Worm (Caenorhabditis elegans) whole organism, late embryonic: ENCODE results near the gene C02E7.10.

Source experiments
- K02D7.2 ChIP-seq: sonication (generic microtip); optimal IDR thresholded peaks from 2 replicates; lab custom pipeline; 2017; ENCODE audit warnings: mild to moderate bottlenecking, missing genetic modification characterization, missing compliant biosample characterization
- K09A11.1 ChIP-seq: sonication (generic microtip); optimal IDR thresholded peaks from 2 replicates; lab custom pipeline; 2017; ENCODE audit warnings: antibody characterized with exemption, mild to moderate bottlenecking, missing genetic modification characterization, missing compliant biosample characterization; ENCODE audit not compliant: insufficient read depth
- ceh-19 ChIP-seq: fragments of 200-800 bp; sonication (Bioruptor generic); optimal IDR thresholded peaks from 2 replicates; lab custom pipeline; 2018; ENCODE audit warnings: mild to moderate bottlenecking, missing genetic modification characterization, missing compliant biosample characterization
- ceh-2 ChIP-seq: sonication (generic microtip); optimal IDR thresholded peaks from 2 replicates; lab custom pipeline; 2016; ENCODE audit warnings: missing genotype, missing genetic modification characterization, missing compliant biosample characterization
- ceh-24 ChIP-seq: sonication (generic microtip); optimal IDR thresholded peaks from 2 replicates; lab custom pipeline; 2016; ENCODE audit warnings: mild to moderate bottlenecking, missing genetic modification characterization, missing compliant biosample characterization
- ceh-30 ChIP-seq: fragments of 150-350 bp; optimal IDR thresholded peaks from 2 replicates; lab custom pipeline; 2014; ENCODE audit warnings: missing biosample characterization, missing genetic modification characterization
- ceh-34 ChIP-seq: sonication (generic microtip); optimal IDR thresholded peaks from 2 replicates; lab custom pipeline; 2016; ENCODE audit warnings: mild to moderate bottlenecking, missing genetic modification characterization, missing compliant biosample characterization
- ceh-45 ChIP-seq: fragments of 200-800 bp; sonication (Bioruptor generic); IDR thresholded peaks from 2 replicates; pipeline ENCODE4 v1.3.6; 2022; ENCODE audit warnings: missing genetic modification reagents, missing genetic modification characterization, missing compliant biosample characterization
- ceh-48 ChIP-seq: sonication (generic microtip); optimal IDR thresholded peaks from 2 replicates; lab custom pipeline; 2016; ENCODE audit warnings: missing genetic modification characterization, inconsistent platforms, missing compliant biosample characterization
- che-1 ChIP-seq: sonication (generic microtip); optimal IDR thresholded peaks from 2 replicates; lab custom pipeline; 2016; ENCODE audit warnings: mild to moderate bottlenecking, missing genetic modification characterization, missing compliant biosample characterization
- elt-2 ChIP-seq: sonication (generic microtip); optimal IDR thresholded peaks from 2 replicates; lab custom pipeline; 2016; ENCODE audit warnings: missing genetic modification reagents, missing genetic modification characterization, missing compliant biosample characterization
- elt-4 ChIP-seq: sonication (generic microtip); optimal IDR thresholded peaks from 2 replicates; lab custom pipeline; 2016; ENCODE audit warnings: missing genetic modification characterization, missing compliant biosample characterization
- fax-1 ChIP-seq: sonication (generic microtip); optimal IDR thresholded peaks from 2 replicates; lab custom pipeline; 2016; ENCODE audit warnings: missing genotype, missing genetic modification characterization, missing compliant biosample characterization
- fkh-10 ChIP-seq: fragments of 150-350 bp; optimal IDR thresholded peaks from 2 replicates; lab custom pipeline; 2014; ENCODE audit warnings: missing biosample characterization, missing genetic modification reagents, missing genetic modification characterization
- hlh-30 ChIP-seq: sonication (generic microtip); optimal IDR thresholded peaks from 2 replicates; lab custom pipeline; 2017; ENCODE audit warnings: antibody characterized with exemption, missing genetic modification characterization, missing compliant biosample characterization; ENCODE audit not compliant: insufficient read depth
- hlh-6 ChIP-seq: sonication (generic microtip); optimal IDR thresholded peaks from 2 replicates; lab custom pipeline; 2016; ENCODE audit warnings: missing genotype, missing genetic modification characterization, missing compliant biosample characterization
- hlh-8 ChIP-seq: sonication (generic microtip); optimal IDR thresholded peaks from 2 replicates; lab custom pipeline; 2016; ENCODE audit warnings: missing genotype, missing genetic modification characterization, missing compliant biosample characterization
- lim-6 ChIP-seq: sonication (generic microtip); optimal IDR thresholded peaks from 2 replicates; lab custom pipeline; 2016; ENCODE audit warnings: missing genetic modification characterization, missing compliant biosample characterization
- lin-11 ChIP-seq: fragments of 200-800 bp; sonication (Bioruptor generic); optimal IDR thresholded peaks from 2 replicates; lab custom pipeline; 2018; ENCODE audit warnings: mild to moderate bottlenecking, missing genetic modification characterization, missing compliant biosample characterization
- mec-3 ChIP-seq: sonication (generic microtip); optimal IDR thresholded peaks from 2 replicates; lab custom pipeline; 2016; ENCODE audit warnings: borderline replicate concordance, missing genetic modification characterization, missing compliant biosample characterization
- nfya-1 ChIP-seq: sonication (generic microtip); optimal IDR thresholded peaks from 2 replicates; lab custom pipeline; 2017; ENCODE audit warnings: missing genetic modification characterization, mild to moderate bottlenecking, missing compliant biosample characterization, antibody characterized with exemption, moderate library complexity
- nhr-11 ChIP-seq: fragments of 150-350 bp; optimal IDR thresholded peaks from 2 replicates; lab custom pipeline; 2014; ENCODE audit warnings: missing biosample characterization, missing genetic modification characterization
- odd-2 ChIP-seq: sonication (generic microtip); optimal IDR thresholded peaks from 2 replicates; lab custom pipeline; 2017; ENCODE audit warnings: antibody characterized with exemption, mild to moderate bottlenecking, missing genetic modification characterization, missing compliant biosample characterization
- pag-3 ChIP-seq: sonication (generic microtip); optimal IDR thresholded peaks from 2 replicates; lab custom pipeline; 2016; ENCODE audit warnings: missing compliant biosample characterization, missing genetic modification characterization, borderline replicate concordance
- pax-1 ChIP-seq: fragments of 150-350 bp; optimal IDR thresholded peaks from 2 replicates; lab custom pipeline; 2014; ENCODE audit warnings: missing biosample characterization, missing genetic modification characterization
- pros-1 ChIP-seq: fragments of 150-350 bp; optimal IDR thresholded peaks from 2 replicates; lab custom pipeline; 2014; ENCODE audit warnings: missing biosample characterization, missing genetic modification reagents, missing genetic modification characterization
- ref-2 ChIP-seq: sonication (generic microtip); optimal IDR thresholded peaks from 2 replicates; lab custom pipeline; 2016; ENCODE audit warnings: missing genetic modification characterization, missing compliant biosample characterization
- sdc-2 ChIP-seq: sonication (generic microtip); optimal IDR thresholded peaks from 2 replicates; lab custom pipeline; 2016; ENCODE audit warnings: missing genotype, missing genetic modification characterization, missing compliant biosample characterization
- sox-2 ChIP-seq: fragments of 200-800 bp; sonication (Bioruptor generic); IDR thresholded peaks from 2 replicates; pipeline ENCODE4 v1.3.6; 2022; ENCODE audit warnings: missing genetic modification reagents, missing genetic modification characterization, missing compliant biosample characterization
- ttx-3 ChIP-seq: sonication (generic microtip); optimal IDR thresholded peaks from 2 replicates; lab custom pipeline; 2016; ENCODE audit warnings: missing genetic modification reagents, missing genetic modification characterization, missing compliant biosample characterization
- unc-3 ChIP-seq, 2 experiments: fragments of 200-800 bp in 1 of 2; sonication (Bioruptor generic) in 1 of 2; sonication (generic microtip) in 1 of 2; conservative IDR thresholded peaks in 1 of 2; optimal IDR thresholded peaks in 1 of 2; 2 replicates each; pipeline versions ENCODE4 v1.3.6 to Lab custom; 2016 to 2022; ENCODE audit warnings: missing compliant biosample characterization in 2 of 2, missing genetic modification characterization in 2 of 2, missing genetic modification reagents in 1 of 2
- zip-5 ChIP-seq: sonication (generic microtip); optimal IDR thresholded peaks from 2 replicates; lab custom pipeline; 2016; ENCODE audit warnings: missing genetic modification characterization, missing compliant biosample characterization
- ztf-16 ChIP-seq: sonication (generic microtip); optimal IDR thresholded peaks from 2 replicates; lab custom pipeline; 2017; ENCODE audit warnings: missing genetic modification characterization, missing compliant biosample characterization

Gene C02E7.10

ce11 chrV:4932814-4933213 lies at the start of gene C02E7.10:
Gene C02E7.10 (minus strand): TSS chrV:4933045.
- TF ChIP-seq odd-2, result no peak
- no peak for TF ChIP-seq elt-4 (tag; lab: Kevin White, UChicago)
- no peak for TF ChIP-seq mec-3 (tag; lab: Kevin White, UChicago)
- no peak for TF ChIP-seq ref-2 (tag; lab: Kevin White, UChicago)
- TF ChIP-seq K02D7.2 (tag; lab: Kevin White, UChicago), result no peak

ce11 chrV:4980873-4981272 lies 48.0 kb upstream of the C02E7.10 start, which contains the start of gene srsx-12:
Gene srsx-12 (minus strand): TSS chrV:4980973.
- TF ChIP-seq ceh-34, result no peak
- no peak for TF ChIP-seq lin-11 (tag; lab: Kevin White, UChicago)

- TF ChIP-seq ceh-24 (no peak), ceh-2 (tag; lab: Kevin White, UChicago) (no peak), unc-3 (GFP tag; conservative IDR thresholded peaks at IDR 0.05; lab: Robert Waterston, UW) (no peak), unc-3 (tag; optimal IDR thresholded peaks at IDR 0.05; lab: Kevin White, UChicago) (no peak), hlh-8 (tag; lab: Kevin White, UChicago) (no peak), elt-4 (tag; lab: Kevin White, UChicago) (no peak), ceh-19 (no peak), ceh-30 (tag; lab: Kevin White, UChicago) (no peak), pax-1 (tag; lab: Kevin White, UChicago) (no peak), che-1 (tag; lab: Kevin White, UChicago) (no peak)
These were observed 47.2 kb upstream of the C02E7.10 start for ce11 chrV:4980094-4980493.

DNA sequence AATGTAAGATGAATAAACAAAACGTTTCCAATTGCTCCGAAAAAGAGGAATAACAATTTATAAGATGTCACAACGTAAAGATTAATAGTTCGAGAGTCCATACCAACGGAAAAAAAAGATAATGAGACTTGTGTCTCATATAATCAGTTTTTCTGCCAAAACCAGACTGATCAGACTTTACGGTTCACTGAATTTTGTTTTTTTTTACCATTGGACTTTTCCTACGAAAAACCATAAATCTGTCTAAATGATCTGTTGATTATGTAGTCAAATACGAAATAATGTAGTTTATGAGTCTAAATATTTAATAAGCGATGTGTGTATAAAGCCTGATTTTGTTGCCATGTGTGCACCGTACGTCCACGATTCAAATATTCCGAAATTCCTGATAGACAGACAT lies 46.2 kb upstream of the C02E7.10 start, which contains the start of gene srsx-11:
Gene srsx-11, minus strand, starts transcription at position 101 of the 400 bp plus-strand sequence.
- TF ChIP-seq nhr-11 (tag; lab: Kevin White, UChicago) (no peak), unc-3 (GFP tag; conservative IDR thresholded peaks at IDR 0.05; lab: Robert Waterston, UW) (no peak), unc-3 (tag; optimal IDR thresholded peaks at IDR 0.05; lab: Kevin White, UChicago) (no peak), elt-2 (tag; lab: Kevin White, UChicago) (no peak), K09A11.1 (no peak), zip-5 (tag; lab: Kevin White, UChicago) (no peak), ceh-48 (tag; lab: Kevin White, UChicago) (no peak)

DNA sequence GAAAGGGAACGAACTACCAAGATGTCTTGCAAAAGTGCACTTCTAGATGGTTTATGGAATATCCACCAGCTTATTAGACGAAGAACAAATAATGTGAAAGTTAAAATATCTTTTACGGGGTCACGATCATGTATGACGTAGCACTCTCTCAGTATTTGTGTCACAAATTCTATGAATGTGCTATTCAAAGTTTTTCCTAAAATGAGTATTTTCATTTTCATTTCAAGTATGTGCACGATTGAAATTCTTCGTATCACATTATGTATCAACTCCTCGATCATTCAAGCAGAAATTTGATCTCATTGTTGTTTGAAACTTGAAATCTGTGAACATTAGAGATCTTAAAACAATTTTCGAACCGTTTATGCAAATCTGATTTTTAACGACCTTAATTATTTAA lies 44.7 kb upstream of the C02E7.10 start:
- TF ChIP-seq ztf-16 (tag; lab: Kevin White, UChicago) (no peak), hlh-8 (tag; lab: Kevin White, UChicago) (no peak), ceh-48 (tag; lab: Kevin White, UChicago) (no peak), fkh-10 (GFP tag; lab: Kevin White, UChicago) (no peak), sox-2 (GFP tag; lab: Robert Waterston, UW) (no peak), ttx-3 (no peak), ceh-30 (tag; lab: Kevin White, UChicago) (no peak), odd-2 (no peak), hlh-6 (tag; lab: Kevin White, UChicago) (no peak), ceh-2 (tag; lab: Kevin White, UChicago) (no peak), ceh-45 (no peak), lim-6 (tag; lab: Kevin White, UChicago) (no peak), elt-4 (tag; lab: Kevin White, UChicago) (no peak), pros-1 (no peak), nfya-1 (tag; lab: Kevin White, UChicago) (no peak), sdc-2 (tag; lab: Kevin White, UChicago) (no peak), mec-3 (tag; lab: Kevin White, UChicago) (no peak)

DNA sequence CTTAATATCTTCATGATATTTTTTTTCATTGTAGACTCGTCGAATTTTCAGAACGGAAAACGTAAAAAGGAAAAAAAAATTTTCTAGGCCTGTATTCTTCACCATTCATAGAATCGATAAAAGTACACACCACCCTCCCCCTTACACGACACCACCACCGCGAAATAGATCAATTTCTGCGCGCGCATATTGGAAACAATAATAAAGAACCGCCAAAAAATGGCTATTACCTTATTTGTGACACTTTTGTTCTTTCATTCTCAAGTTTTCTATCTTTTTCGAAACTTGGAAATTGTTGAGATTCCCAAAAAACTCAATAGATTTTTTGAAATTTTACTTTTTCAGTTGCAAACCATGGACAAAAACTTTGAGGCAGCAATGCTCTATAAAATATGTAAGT lies 42.3 kb upstream of the C02E7.10 start, which contains the start of gene F26G5.1:
Gene F26G5.1, plus strand, starts transcription at position 339 of the 400 bp plus-strand sequence.
- TF ChIP-seq elt-2 (tag; lab: Kevin White, UChicago), result no peak
- TF ChIP-seq zip-5 (tag; lab: Kevin White, UChicago), result no peak
- no peak for TF ChIP-seq hlh-30 (tag; lab: Kevin White, UChicago)
- TF ChIP-seq K09A11.1, result no peak
- no peak for TF ChIP-seq unc-3 (GFP tag; conservative IDR thresholded peaks at IDR 0.05; lab: Robert Waterston, UW)
- TF ChIP-seq unc-3 (tag; optimal IDR thresholded peaks at IDR 0.05; lab: Kevin White, UChicago), result no peak
- TF ChIP-seq pag-3 (tag; lab: Kevin White, UChicago), result no peak
- TF ChIP-seq fax-1, result no peak
- TF ChIP-seq ztf-16 (tag; lab: Kevin White, UChicago), result no peak
